Worm (Caenorhabditis elegans) whole organism, L3 larva: ENCODE measurements around the gene Y69A2AR.23.

Experiments used
- R02D3.7 ChIP-seq: fragments of 150-350 bp; optimal IDR thresholded peaks from 2 replicates; lab custom pipeline; 2014; ENCODE audit warnings: missing biosample characterization, missing genetic modification characterization
- ZK546.5 ChIP-seq: sonication (generic microtip); optimal IDR thresholded peaks from 2 replicates; lab custom pipeline; 2017; ENCODE audit warnings: missing biosample characterization, missing genetic modification characterization
- aly-2 ChIP-seq: fragments of 150-350 bp; optimal IDR thresholded peaks from 2 replicates; lab custom pipeline; 2014; ENCODE audit warnings: missing biosample characterization, missing genetic modification characterization
- ama-1 ChIP-seq: fragments of 150-350 bp; optimal IDR thresholded peaks from 2 replicates; lab custom pipeline; 2018
- ceh-28 ChIP-seq: fragments of 150-350 bp; optimal IDR thresholded peaks from 2 replicates; lab custom pipeline; 2014; ENCODE audit warnings: missing biosample characterization, missing genetic modification reagents, missing genetic modification characterization
- ceh-82 ChIP-seq: fragments of 150-350 bp; optimal IDR thresholded peaks from 2 replicates; lab custom pipeline; 2014; ENCODE audit warnings: missing biosample characterization, missing genetic modification characterization
- ceh-9 ChIP-seq: sonication (generic microtip); optimal IDR thresholded peaks from 2 replicates; lab custom pipeline; 2018; ENCODE audit warnings: missing biosample characterization, missing genetic modification characterization
- daf-12 ChIP-seq: fragments of 150-350 bp; optimal IDR thresholded peaks from 2 replicates; lab custom pipeline; 2014; ENCODE audit warnings: missing biosample characterization, missing genetic modification reagents, missing genetic modification characterization
- egl-27 ChIP-seq: sonication (generic microtip); optimal IDR thresholded peaks from 4 replicates; lab custom pipeline; 2017; ENCODE audit warnings: missing biosample characterization, missing genetic modification reagents, missing genetic modification characterization
- egl-5 ChIP-seq: fragments of 150-350 bp; optimal IDR thresholded peaks from 2 replicates; lab custom pipeline; 2017; ENCODE audit warnings: missing biosample characterization, missing genetic modification reagents, missing genetic modification characterization, inconsistent platforms
- elt-1 ChIP-seq: fragments of 150-350 bp; optimal IDR thresholded peaks from 2 replicates; lab custom pipeline; 2014; ENCODE audit warnings: missing biosample characterization, missing genetic modification characterization
- elt-2 ChIP-seq: sonication (generic microtip); optimal IDR thresholded peaks from 2 replicates; lab custom pipeline; 2016; ENCODE audit warnings: missing genetic modification reagents, mild to moderate bottlenecking, missing genetic modification characterization, missing compliant biosample characterization
- elt-3 ChIP-seq, 3 experiments: fragments of 150-350 bp in 1 of 3; sonication (generic microtip) in 2 of 3; optimal IDR thresholded peaks; 2 replicates in 2 of 3; 4 replicates in 1 of 3; lab custom pipeline; 2014 to 2017; ENCODE audit warnings: missing biosample characterization in 3 of 3, missing genetic modification characterization in 3 of 3
- eor-1 ChIP-seq, 2 experiments: fragments of 150-350 bp; optimal IDR thresholded peaks; 2 replicates each; lab custom pipeline; 2014 to 2018; ENCODE audit warnings: missing biosample characterization in 2 of 2, missing genetic modification characterization in 2 of 2
- fkh-10 ChIP-seq: sonication (generic microtip); optimal IDR thresholded peaks from 2 replicates; lab custom pipeline; 2017; ENCODE audit warnings: missing biosample characterization, missing genetic modification reagents, missing genetic modification characterization
- fkh-2 ChIP-seq: fragments of 150-350 bp; optimal IDR thresholded peaks from 2 replicates; lab custom pipeline; 2014; ENCODE audit warnings: missing biosample characterization, missing genetic modification reagents, missing genetic modification characterization
- fos-1 ChIP-seq: fragments of 150-350 bp; optimal IDR thresholded peaks from 2 replicates; lab custom pipeline; 2014; ENCODE audit warnings: missing biosample characterization, missing genetic modification characterization
- hmg-11 ChIP-seq: sonication (generic microtip); optimal IDR thresholded peaks from 2 replicates; lab custom pipeline; 2016; ENCODE audit warnings: missing genetic modification characterization, missing compliant biosample characterization
- jun-1 ChIP-seq: fragments of 150-350 bp; optimal IDR thresholded peaks from 2 replicates; lab custom pipeline; 2014; ENCODE audit warnings: missing biosample characterization, missing genetic modification reagents, missing genetic modification characterization
- lin-15B ChIP-seq: fragments of 150-350 bp; optimal IDR thresholded peaks from 2 replicates; lab custom pipeline; 2014; ENCODE audit warnings: missing biosample characterization, missing genetic modification characterization
- lin-39 ChIP-seq: fragments of 150-350 bp; optimal IDR thresholded peaks from 2 replicates; lab custom pipeline; 2018; ENCODE audit warnings: missing biosample characterization, missing genetic modification reagents, missing genetic modification characterization
- lsy-12 ChIP-seq: sonication (generic microtip); optimal IDR thresholded peaks from 2 replicates; lab custom pipeline; 2016; ENCODE audit warnings: mild to moderate bottlenecking, missing genetic modification characterization, missing compliant biosample characterization
- mdl-1 ChIP-seq: fragments of 150-350 bp; optimal IDR thresholded peaks from 2 replicates; lab custom pipeline; 2014; ENCODE audit warnings: missing biosample characterization, missing genetic modification characterization
- mml-1 ChIP-seq: fragments of 150-350 bp; sonication (generic microtip); optimal IDR thresholded peaks from 3 replicates; lab custom pipeline; 2014; ENCODE audit warnings: missing biosample characterization, missing genetic modification characterization
- nfya-1 ChIP-seq: sonication (generic microtip); optimal IDR thresholded peaks from 2 replicates; lab custom pipeline; 2017; ENCODE audit warnings: missing genetic modification characterization, mild to moderate bottlenecking, missing compliant biosample characterization, antibody characterized with exemption, moderate library complexity; ENCODE audit not compliant: insufficient read depth
- nhr-11 ChIP-seq: fragments of 150-350 bp; optimal IDR thresholded peaks from 2 replicates; lab custom pipeline; 2014; ENCODE audit warnings: missing biosample characterization, missing genetic modification characterization
- nhr-12 ChIP-seq: fragments of 150-350 bp; optimal IDR thresholded peaks from 2 replicates; lab custom pipeline; 2014; ENCODE audit warnings: missing biosample characterization, missing genetic modification characterization
- nhr-23 ChIP-seq: fragments of 150-350 bp; optimal IDR thresholded peaks from 2 replicates; lab custom pipeline; 2014; ENCODE audit warnings: missing biosample characterization, missing genetic modification reagents, missing genetic modification characterization
- nhr-237 ChIP-seq: fragments of 150-350 bp; optimal IDR thresholded peaks from 2 replicates; lab custom pipeline; 2014; ENCODE audit warnings: missing biosample characterization, missing genetic modification characterization
- nhr-25 ChIP-seq: sonication (generic microtip); optimal IDR thresholded peaks from 2 replicates; lab custom pipeline; 2017; ENCODE audit warnings: missing biosample characterization, missing genetic modification characterization
- nhr-28 ChIP-seq: fragments of 150-350 bp; optimal IDR thresholded peaks from 2 replicates; lab custom pipeline; 2014; ENCODE audit warnings: missing biosample characterization, missing genetic modification characterization
- nhr-43 ChIP-seq: sonication (generic microtip); optimal IDR thresholded peaks from 2 replicates; lab custom pipeline; 2016; ENCODE audit warnings: mild to moderate bottlenecking, missing genetic modification characterization, missing compliant biosample characterization; ENCODE audit not compliant: poor library complexity, severe bottlenecking
- nhr-76 ChIP-seq: fragments of 150-350 bp; sonication (generic microtip); optimal IDR thresholded peaks from 5 replicates; lab custom pipeline; 2014; ENCODE audit warnings: missing biosample characterization, missing genetic modification characterization
- pha-4 ChIP-seq: fragments of 150-350 bp; optimal IDR thresholded peaks from 2 replicates; lab custom pipeline; 2014; ENCODE audit warnings: missing biosample characterization, missing genetic modification reagents, missing genetic modification characterization
- pqm-1 ChIP-seq: fragments of 150-350 bp; optimal IDR thresholded peaks from 2 replicates; lab custom pipeline; 2017; ENCODE audit warnings: missing biosample characterization, missing genetic modification characterization, inconsistent platforms
- sea-2 ChIP-seq: fragments of 150-350 bp; sonication (generic microtip); optimal IDR thresholded peaks from 4 replicates; lab custom pipeline; 2014; ENCODE audit warnings: missing biosample characterization, missing genetic modification reagents, missing genetic modification characterization
- skn-1 ChIP-seq: fragments of 150-350 bp; optimal IDR thresholded peaks from 2 replicates; lab custom pipeline; 2014; ENCODE audit warnings: missing biosample characterization, missing genetic modification characterization
- snpc-4 ChIP-seq: fragments of 150-350 bp; optimal IDR thresholded peaks from 2 replicates; lab custom pipeline; 2014; ENCODE audit warnings: missing biosample characterization, missing genetic modification characterization
- tbx-2 ChIP-seq: sonication (generic microtip); optimal IDR thresholded peaks from 2 replicates; lab custom pipeline; 2016; ENCODE audit warnings: mild to moderate bottlenecking, missing genetic modification characterization, missing compliant biosample characterization
- unc-62 ChIP-seq: fragments of 150-350 bp; sonication (generic microtip); optimal IDR thresholded peaks from 4 replicates; lab custom pipeline; 2014; ENCODE audit warnings: missing biosample characterization, missing genetic modification reagents, missing genetic modification characterization
- zag-1 ChIP-seq: fragments of 150-350 bp; optimal IDR thresholded peaks from 2 replicates; lab custom pipeline; 2014; ENCODE audit warnings: missing biosample characterization, missing genetic modification characterization
- ztf-11 ChIP-seq: fragments of 150-350 bp; optimal IDR thresholded peaks from 2 replicates; lab custom pipeline; 2014; ENCODE audit warnings: missing biosample characterization, missing genetic modification characterization
- ztf-4 ChIP-seq: fragments of 150-350 bp; optimal IDR thresholded peaks from 2 replicates; lab custom pipeline; 2014; ENCODE audit warnings: missing biosample characterization, missing genetic modification characterization

Gene Y69A2AR.23

DNA sequence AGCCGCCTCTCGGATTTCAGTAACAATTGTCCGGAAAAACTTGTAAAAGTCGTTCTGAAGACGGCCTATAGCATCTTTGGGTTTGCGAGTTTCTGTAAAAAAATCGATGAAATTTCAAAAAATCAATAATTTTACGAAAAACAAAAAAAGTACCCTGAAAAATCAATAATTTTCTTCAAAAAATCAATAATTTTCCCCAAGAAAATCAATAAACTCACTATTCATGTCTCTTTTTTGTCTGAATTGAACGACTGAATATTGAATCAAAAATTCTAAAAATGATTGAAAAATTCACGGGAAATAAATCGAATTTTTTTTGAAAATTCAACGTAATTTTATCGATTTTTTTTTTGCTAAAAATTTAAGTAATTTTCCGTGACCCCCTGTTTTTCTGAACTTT, at the start of gene Y69A2AR.23:
Gene Y69A2AR.23, minus strand, starts transcription at position 267 of the 400 bp plus-strand sequence.
- no peak for TF ChIP-seq pha-4 (tag; lab: Kevin White, UChicago)
- TF ChIP-seq ceh-28 (tag; lab: Kevin White, UChicago) = peak; percentile 82
- no peak for TF ChIP-seq nhr-237 (tag; lab: Kevin White, UChicago)
- TF ChIP-seq unc-62 (GFP tag; lab: Kevin White, UChicago) = no peak
- no peak for TF ChIP-seq nhr-11 (tag; lab: Kevin White, UChicago)
- TF ChIP-seq, all 47 proteins: peak for 1

- TF ChIP-seq nhr-25 (tag; lab: Kevin White, UChicago) = no peak
- TF ChIP-seq hmg-11 (tag; lab: Kevin White, UChicago) = peak; percentile 16
- TF ChIP-seq zag-1 (tag; lab: Kevin White, UChicago) = no peak
- TF ChIP-seq sea-2 = no peak
- no peak for TF ChIP-seq fos-1
- no peak for TF ChIP-seq ZK546.5 (tag; lab: Kevin White, UChicago)
These were observed 49.4 kb upstream of the Y69A2AR.23 start, which contains the start of gene epg-9 for ce11 chrIV:2600841-2601240. Gene epg-9, plus strand, starts transcription at chrIV:2601141.

- peak; percentile 95 for TF ChIP-seq pha-4 (tag; lab: Kevin White, UChicago)
- peak; percentile 8 for TF ChIP-seq elt-1 (tag; lab: Kevin White, UChicago)
- TF ChIP-seq unc-62 (GFP tag; lab: Kevin White, UChicago) = peak; percentile 40
- TF ChIP-seq jun-1 = peak; percentile 87
- peak; percentile 18 for TF ChIP-seq sea-2
- TF ChIP-seq elt-3 (tag; optimal IDR thresholded peaks at IDR 0.05; lab: Kevin White, UChicago) = no peak
- TF ChIP-seq ceh-82 (tag; lab: Kevin White, UChicago) = peak; percentile 23
- TF ChIP-seq lin-15B = peak; percentile 79
- no peak for TF ChIP-seq lsy-12
- peak; percentile 21 for TF ChIP-seq snpc-4 (tag; lab: Kevin White, UChicago)
- peak; percentile 76 for TF ChIP-seq pqm-1 (tag; lab: Kevin White, UChicago)
- no peak for TF ChIP-seq zag-1 (tag; lab: Kevin White, UChicago)
- TF ChIP-seq nhr-25 (tag; lab: Kevin White, UChicago) = peak; percentile 86
- no peak for TF ChIP-seq nhr-76
- peak; percentile 42 for TF ChIP-seq mdl-1
- no peak for TF ChIP-seq nhr-12
- peak; percentile 76 for TF ChIP-seq nhr-23 (tag; lab: Kevin White, UChicago)
- TF ChIP-seq skn-1 = peak; percentile 27
- peak; percentile 68 for TF ChIP-seq fkh-10 (GFP tag; lab: Kevin White, UChicago)
- peak; percentile 88 for TF ChIP-seq ama-1 (lab: Kevin White, UChicago)
- peak; percentile 67 for TF ChIP-seq egl-5 (tag; lab: Kevin White, UChicago)
- no peak for TF ChIP-seq fkh-2 (tag; lab: Kevin White, UChicago)
- TF ChIP-seq nhr-11 (tag; lab: Kevin White, UChicago) = peak; percentile 1
- no peak for TF ChIP-seq ceh-9 (tag; lab: Kevin White, UChicago)
- peak; percentile 92 for TF ChIP-seq hmg-11 (tag; lab: Kevin White, UChicago)
- peak; percentile 44 for TF ChIP-seq tbx-2 (tag; lab: Kevin White, UChicago)
- TF ChIP-seq R02D3.7 (tag; lab: Kevin White, UChicago) = peak; percentile 51
- TF ChIP-seq ztf-4 (tag; lab: Kevin White, UChicago) = peak; percentile 36
- TF ChIP-seq ztf-11 = no peak
- peak; percentile 87 for TF ChIP-seq ceh-28 (tag; lab: Kevin White, UChicago)
- TF ChIP-seq lin-39 (tag; lab: Kevin White, UChicago) = peak; percentile 64
- peak; percentile 94 for TF ChIP-seq nfya-1 (tag; lab: Kevin White, UChicago)
- peak; percentile 49 for TF ChIP-seq nhr-43
- TF ChIP-seq fos-1 = peak; percentile 45
- TF ChIP-seq elt-2 (tag; lab: Kevin White, UChicago) = peak; percentile 64
- TF ChIP-seq, all 47 proteins: peak for 27
These were observed 48.1 kb upstream of the Y69A2AR.23 start for ce11 chrIV:2599634-2600033.

ce11 chrIV:2597417-2597816, 45.9 kb upstream of the Y69A2AR.23 start, which contains the start of gene Y69A2AR.47:
Gene Y69A2AR.47, plus strand, starts transcription at chrIV:2597717.
- no peak for TF ChIP-seq R02D3.7 (tag; lab: Kevin White, UChicago)
- no peak for TF ChIP-seq fkh-2 (tag; lab: Kevin White, UChicago)
- TF ChIP-seq nfya-1 (tag; lab: Kevin White, UChicago) = no peak
- no peak for TF ChIP-seq lsy-12
- TF ChIP-seq ceh-9 (tag; lab: Kevin White, UChicago) = no peak
- TF ChIP-seq unc-62 (GFP tag; lab: Kevin White, UChicago) = no peak
- TF ChIP-seq daf-12 (tag; lab: Kevin White, UChicago) = no peak
- TF ChIP-seq nhr-25 (tag; lab: Kevin White, UChicago) = no peak
- no peak for TF ChIP-seq hmg-11 (tag; lab: Kevin White, UChicago)
- no peak for TF ChIP-seq fos-1
- TF ChIP-seq nhr-28 (tag; lab: Kevin White, UChicago) = no peak
- TF ChIP-seq nhr-23 (tag; lab: Kevin White, UChicago) = no peak
- TF ChIP-seq aly-2 (tag; lab: Kevin White, UChicago) = no peak
- no peak for TF ChIP-seq elt-1 (tag; lab: Kevin White, UChicago)
- no peak for TF ChIP-seq mml-1 (tag; lab: Kevin White, UChicago)
- TF ChIP-seq eor-1 (tag; optimal IDR thresholded peaks at IDR 0.05; lab: Kevin White, UChicago) = no peak
- no peak for TF ChIP-seq egl-27 (tag; lab: Kevin White, UChicago)
- no peak for TF ChIP-seq nhr-11 (tag; lab: Kevin White, UChicago)
